Worm (Caenorhabditis elegans) whole organism, L1 larva: ENCODE results near the gene ints-6.

Source experiments
- aha-1 ChIP-seq: fragments of 150-350 bp; optimal IDR thresholded peaks from 2 replicates; lab custom pipeline; 2014; ENCODE audit warnings: missing biosample characterization, missing genetic modification characterization
- aly-2 ChIP-seq: fragments of 150-350 bp; optimal IDR thresholded peaks from 2 replicates; lab custom pipeline; 2014; ENCODE audit warnings: missing biosample characterization, missing genetic modification characterization
- ceh-63 ChIP-seq: fragments of 200-800 bp; sonication (Bioruptor generic); optimal IDR thresholded peaks from 2 replicates; lab custom pipeline; 2018; ENCODE audit warnings: mild to moderate bottlenecking, missing genetic modification characterization, missing compliant biosample characterization
- ceh-8 ChIP-seq: fragments of 200-800 bp; sonication (Bioruptor generic); optimal IDR thresholded peaks from 2 replicates; lab custom pipeline; 2018; ENCODE audit warnings: mild to moderate bottlenecking, missing genetic modification characterization, moderate library complexity, missing compliant biosample characterization
- ceh-82 ChIP-seq, 3 experiments: fragments of 150-350 bp in 1 of 3; sonication (generic microtip) in 2 of 3; optimal IDR thresholded peaks; 2 replicates each; lab custom pipeline; 2014 to 2017; ENCODE audit warnings: missing biosample characterization in 3 of 3, missing genetic modification characterization in 3 of 3
- ceh-88 ChIP-seq: fragments of 200-800 bp; sonication (Bioruptor generic); IDR thresholded peaks from 2 replicates; pipeline ENCODE4 v1.3.6; 2022; ENCODE audit warnings: missing genetic modification characterization, missing compliant biosample characterization
- efl-1 ChIP-seq, 4 experiments: fragments of 150-350 bp; optimal IDR thresholded peaks in 3 of 4; peaks in 1 of 4; 1 replicate in 1 of 4; 2 replicates in 3 of 4; lab custom pipeline; 2014; ENCODE audit warnings: missing biosample characterization in 2 of 4, missing genetic modification characterization in 2 of 4, missing genetic modification reagents in 2 of 4
- egl-13 ChIP-seq: sonication (generic microtip); optimal IDR thresholded peaks from 2 replicates; lab custom pipeline; 2016; ENCODE audit warnings: missing genotype, missing genetic modification reagents, missing genetic modification characterization, missing compliant biosample characterization
- elt-2 ChIP-seq: sonication (generic microtip); optimal IDR thresholded peaks from 2 replicates; lab custom pipeline; 2016; ENCODE audit warnings: missing genetic modification characterization, mild to moderate bottlenecking, inconsistent platforms, missing compliant biosample characterization, missing genetic modification reagents
- elt-3 ChIP-seq, 6 experiments: fragments of 150-350 bp in 1 of 6; sonication (generic microtip); optimal IDR thresholded peaks; 2 replicates each; lab custom pipeline; 2017 to 2018; ENCODE audit warnings: missing biosample characterization in 6 of 6, missing genetic modification characterization in 6 of 6, inconsistent platforms in 1 of 6
- ets-5 ChIP-seq: fragments of 200-800 bp; sonication (Bioruptor generic); IDR thresholded peaks from 2 replicates; pipeline ENCODE4 v1.3.6; 2022; ENCODE audit warnings: missing genetic modification characterization, missing compliant biosample characterization
- grh-1 ChIP-seq: fragments of 200-800 bp; sonication (Bioruptor generic); IDR thresholded peaks from 2 replicates; pipeline ENCODE4 v1.3.6; 2022; ENCODE audit warnings: missing genetic modification reagents, missing genetic modification characterization, missing compliant biosample characterization
- hlh-17 ChIP-seq: fragments of 200-800 bp; sonication (Bioruptor generic); optimal IDR thresholded peaks from 2 replicates; lab custom pipeline; 2018; ENCODE audit warnings: missing genetic modification characterization, mild to moderate bottlenecking, missing compliant biosample characterization, moderate library complexity, borderline replicate concordance
- isw-1 ChIP-seq: fragments of 200-800 bp; sonication (Bioruptor generic); IDR thresholded peaks from 2 replicates; pipeline ENCODE4 v1.3.6; 2022; ENCODE audit warnings: missing genetic modification characterization, missing compliant biosample characterization
- jun-1 ChIP-seq: fragments of 150-350 bp; optimal IDR thresholded peaks from 2 replicates; lab custom pipeline; 2014; ENCODE audit warnings: missing biosample characterization, missing genetic modification reagents, missing genetic modification characterization
- lin-35 ChIP-seq, 2 experiments: fragments of 150-350 bp; optimal IDR thresholded peaks; 2 replicates each; lab custom pipeline; 2014; ENCODE audit warnings: missing biosample characterization in 2 of 2, missing genetic modification characterization in 2 of 2, missing genetic modification reagents in 2 of 2
- lin-39 ChIP-seq: fragments of 150-350 bp; optimal IDR thresholded peaks from 2 replicates; lab custom pipeline; 2014; ENCODE audit warnings: missing biosample characterization, missing genetic modification reagents, missing genetic modification characterization
- lsy-2 ChIP-seq, 2 experiments: fragments of 150-350 bp; optimal IDR thresholded peaks; 2 replicates each; lab custom pipeline; 2014; ENCODE audit warnings: missing biosample characterization in 2 of 2, missing genetic modification characterization in 2 of 2
- mef-2 ChIP-seq: fragments of 150-350 bp; optimal IDR thresholded peaks from 2 replicates; lab custom pipeline; 2014; ENCODE audit warnings: missing biosample characterization, missing genetic modification characterization
- mep-1 ChIP-seq: fragments of 150-350 bp; optimal IDR thresholded peaks from 2 replicates; lab custom pipeline; 2014; ENCODE audit warnings: missing biosample characterization, missing genetic modification characterization
- nhr-71 ChIP-seq: sonication (generic microtip); optimal IDR thresholded peaks from 2 replicates; lab custom pipeline; 2016; ENCODE audit warnings: mild to moderate bottlenecking, missing genetic modification characterization, moderate library complexity, missing compliant biosample characterization
- nhr-76 ChIP-seq: sonication (generic microtip); optimal IDR thresholded peaks from 2 replicates; lab custom pipeline; 2017; ENCODE audit warnings: missing biosample characterization, missing genetic modification characterization
- nhr-85 ChIP-seq: sonication (generic microtip); peaks from one replicate; lab custom pipeline; 2016; ENCODE audit warnings: missing genetic modification characterization, inconsistent platforms, missing compliant biosample characterization
- pqm-1 ChIP-seq: sonication (generic microtip); optimal IDR thresholded peaks from 3 replicates; lab custom pipeline; 2017; ENCODE audit warnings: missing biosample characterization, missing genetic modification characterization
- swsn-7 ChIP-seq: sonication (generic microtip); optimal IDR thresholded peaks from 2 replicates; lab custom pipeline; 2016; ENCODE audit warnings: missing genetic modification characterization, missing compliant biosample characterization
- xbp-1 ChIP-seq: sonication (generic microtip); optimal IDR thresholded peaks from 2 replicates; lab custom pipeline; 2016; ENCODE audit warnings: missing genetic modification characterization, missing compliant biosample characterization
- zag-1 ChIP-seq: fragments of 150-350 bp; optimal IDR thresholded peaks from 2 replicates; lab custom pipeline; 2014; ENCODE audit warnings: missing biosample characterization, missing genetic modification characterization
- ztf-11 ChIP-seq, 2 experiments: sonication (generic microtip); optimal IDR thresholded peaks; 2 replicates each; lab custom pipeline; 2016 to 2017; ENCODE audit warnings: missing genetic modification characterization in 2 of 2, missing biosample characterization in 1 of 2, missing compliant biosample characterization in 1 of 2

The ints-6 gene

ce11 chrIV:8729636-8730035 lies 38.1 kb downstream of the ints-6 start:
- TF ChIP-seq pqm-1 (tag; lab: Kevin White, UChicago) = no peak
- no peak for TF ChIP-seq mep-1 (tag; lab: Kevin White, UChicago)
- peak in 1 of 2 experiments; percentile 0 for TF ChIP-seq lin-35 (GFP tag; optimal IDR thresholded peaks at IDR 0.05; lab: Kevin White, UChicago)
- no peak for TF ChIP-seq hlh-17 (GFP tag; lab: Kevin White, UChicago)
- peak; percentile 86 for TF ChIP-seq elt-2 (tag; lab: Kevin White, UChicago)
- TF ChIP-seq ztf-11 (tag; optimal IDR thresholded peaks at IDR 0.05; lab: Kevin White, UChicago) = no peak
- no peak for TF ChIP-seq nhr-76
- TF ChIP-seq jun-1 (tag; lab: Kevin White, UChicago) = no peak

ce11 chrIV:8730469-8730868 lies 38.9 kb downstream of the ints-6 start, which contains the start of gene F21D5.3:
TSS of gene F21D5.3 (plus strand) at chrIV:8730815.
- TF ChIP-seq swsn-7 (tag; lab: Kevin White, UChicago) (no peak), elt-2 (tag; lab: Kevin White, UChicago) (peak; percentile 93), pqm-1 (tag; lab: Kevin White, UChicago) (peak; percentile 43), nhr-71 (peak; percentile 11), xbp-1 (tag; lab: Kevin White, UChicago) (no peak), lin-35 (GFP tag; optimal IDR thresholded peaks at IDR 0.05; lab: Kevin White, UChicago) (peak in 1 of 2 experiments; percentile 42)

- TF ChIP-seq aly-2 (tag; lab: Kevin White, UChicago) (no peak), mef-2 (tag; lab: Kevin White, UChicago) (no peak), efl-1 (optimal IDR thresholded peaks at IDR 0.05; lab: Kevin White, UChicago) (peak; percentile 25 to 38), efl-1 (GFP tag; optimal IDR thresholded peaks at IDR 0.05 in 1 of 2; lab: Kevin White, UChicago) (no peak), swsn-7 (tag; lab: Kevin White, UChicago) (peak; percentile 4), nhr-85 (tag; lab: Kevin White, UChicago) (peak; percentile 72), lin-35 (GFP tag; optimal IDR thresholded peaks at IDR 0.05; lab: Kevin White, UChicago) (peak; percentile 17 to 21), ets-5 (GFP tag; lab: Robert Waterston, UW) (no peak), lsy-2 (tag; optimal IDR thresholded peaks at IDR 0.05; lab: Kevin White, UChicago) (peak in 1 of 2 experiments; percentile 31)
Measured at ce11 chrIV:8737354-8737753, 45.8 kb downstream of the ints-6 start.

- TF ChIP-seq egl-13 (no peak), efl-1 (optimal IDR thresholded peaks at IDR 0.05; lab: Kevin White, UChicago) (no peak), efl-1 (GFP tag; optimal IDR thresholded peaks at IDR 0.05 in 1 of 2; lab: Kevin White, UChicago) (peak in 1 of 2 experiments; percentile 45)
Measured at ce11 chrIV:8737787-8738186, 46.2 kb downstream of the ints-6 start, which contains the start of gene F21D5.4. TSS of gene F21D5.4 (plus strand) at chrIV:8738087.

- TF ChIP-seq ceh-63 (no peak), isw-1 (no peak), ceh-88 (GFP tag; lab: Robert Waterston, UW) (no peak), aha-1 (no peak), grh-1 (GFP tag; lab: Robert Waterston, UW) (no peak)
Measured at ce11 chrIV:8739294-8739693, 47.7 kb downstream of the ints-6 start, which contains the start of gene F21D5.5. TSS of gene F21D5.5 (minus strand) at chrIV:8739394.

- no peak for TF ChIP-seq lin-39 (tag; lab: Kevin White, UChicago)
- no peak for TF ChIP-seq ceh-8 (GFP tag; lab: Kevin White, UChicago)
Measured at ce11 chrIV:8739926-8740325, 48.4 kb downstream of the ints-6 start, which contains the start of gene mrps-33. TSS of gene mrps-33 (minus strand) at chrIV:8740026.

- TF ChIP-seq zag-1 (no peak), ceh-82 (tag; optimal IDR thresholded peaks at IDR 0.05; lab: Kevin White, UChicago) (no peak), elt-3 (tag; optimal IDR thresholded peaks at IDR 0.05; lab: Kevin White, UChicago) (no peak)
Measured at ce11 chrIV:8740952-8741438, 49.5 kb downstream of the ints-6 start, which contains the start of gene F21D5.6. TSS of gene F21D5.6 (minus strand) at chrIV:8741388.
